Worm (Caenorhabditis elegans): ENCODE measurements around the gene his-2.

- no peak for TF ChIP-seq T22C8.4 (GFP tag; IDR thresholded peaks at IDR 0.05)
- TF ChIP-seq tab-1 (GFP tag; IDR thresholded peaks at IDR 0.05), result no peak
- no peak for TF ChIP-seq ref-1 (GFP tag; conservative IDR thresholded peaks at IDR 0.05)
- TF ChIP-seq ztf-23 (GFP tag; IDR thresholded peaks at IDR 0.05), result no peak
- no peak for TF ChIP-seq klf-2 (GFP tag; conservative IDR thresholded peaks at IDR 0.05)
- no peak for TF ChIP-seq med-1 (GFP tag; optimal IDR thresholded peaks at IDR 0.05; ENCODE audit: insufficient read depth)
Measured at ce11 chrV:16017671-16018070, 24.4 kb downstream of the his-2 start, which contains the start of gene srx-43.

Data from whole organism, midembryonic.